Fruit fly (Drosophila melanogaster): ENCODE results near the gene CG10561.

DNA sequence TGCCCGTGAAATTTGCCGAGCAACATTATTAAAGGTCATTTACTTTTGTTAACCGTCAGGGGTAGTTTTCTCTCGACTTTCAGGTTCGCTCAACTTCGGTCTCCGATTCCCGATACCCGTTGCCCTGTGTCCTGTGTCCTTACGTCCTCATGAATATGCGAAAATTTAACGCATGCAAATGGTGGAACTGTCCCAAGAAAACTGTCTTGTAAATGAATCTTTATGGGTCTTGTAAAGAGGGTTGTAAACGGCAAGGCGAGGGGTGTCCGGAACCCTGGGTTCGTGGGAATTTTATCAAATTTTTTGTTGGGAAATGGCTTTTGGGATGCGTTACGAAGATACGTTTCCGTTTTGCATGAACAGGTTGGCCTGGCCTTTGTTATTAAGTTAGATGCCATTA lies 25.6 kb downstream of the CG10561 start:
- no peak for TF ChIP-seq CG17912 (GFP tag; optimal IDR thresholded peaks at IDR 0.05)
- TF ChIP-seq maf-S (GFP tag; optimal IDR thresholded peaks at IDR 0.05) = no peak
- TF ChIP-seq Xbp1 (GFP tag; optimal IDR thresholded peaks at IDR 0.05) = no peak

Measured in whole organism, embryonic.